Worm (Caenorhabditis elegans): ENCODE measurements around the gene fzy-1.

The fzy-1 gene

ce11 chrII:5500470-5500869, at the start of gene fzy-1:
Gene fzy-1, plus strand, starts transcription at chrII:5500770.
- TF ChIP-seq egl-44 (GFP tag; IDR thresholded peaks at IDR 0.05) (no peak), akir-1 (GFP tag; optimal IDR thresholded peaks at IDR 0.05) (no peak), hlh-12 (tag; optimal IDR thresholded peaks at IDR 0.05) (no peak), mes-4 (tag; optimal IDR thresholded peaks at IDR 0.05) (no peak), hmg-20 (GFP tag; IDR thresholded peaks at IDR 0.05) (no peak), nhr-27 (tag; optimal IDR thresholded peaks at IDR 0.05) (no peak), ztf-22 (GFP tag; optimal IDR thresholded peaks at IDR 0.05) (no peak), snpc-1.1 (tag; optimal IDR thresholded peaks at IDR 0.05; ENCODE audit: insufficient read depth) (no peak), ceh-100 (GFP tag; IDR thresholded peaks at IDR 0.05) (no peak), xnd-1 (tag; optimal IDR thresholded peaks at IDR 0.05) (no peak), lsl-1 (GFP tag; optimal IDR thresholded peaks at IDR 0.05) (no peak), sptf-2 (GFP tag; optimal IDR thresholded peaks at IDR 0.05) (no peak), ZK185.1 (tag; optimal IDR thresholded peaks at IDR 0.05; ENCODE audit: poor library complexity, severe bottlenecking) (no peak), attf-5 (GFP tag; optimal IDR thresholded peaks at IDR 0.05) (no peak), let-526 (GFP tag; IDR thresholded peaks at IDR 0.05) (no peak), D2030.7 (GFP tag; IDR thresholded peaks at IDR 0.05) (no peak), chd-7 (tag; optimal IDR thresholded peaks at IDR 0.05) (no peak), Y53F4B.3 (GFP tag; IDR thresholded peaks at IDR 0.05) (no peak)

- TF ChIP-seq somi-1 (GFP tag; optimal IDR thresholded peaks at IDR 0.05) (no peak), lag-1 (GFP tag; IDR thresholded peaks at IDR 0.05) (no peak), T07F8.4 (tag; optimal IDR thresholded peaks at IDR 0.05) (no peak), zim-3 (tag; optimal IDR thresholded peaks at IDR 0.05) (no peak), aptf-3 (GFP tag; IDR thresholded peaks at IDR 0.05) (no peak), madf-6 (GFP tag; IDR thresholded peaks at IDR 0.05) (no peak), sea-2 (GFP tag; IDR thresholded peaks at IDR 0.05) (no peak)
Measured at ce11 chrII:5451278-5451677, 49.3 kb upstream of the fzy-1 start.

- TF ChIP-seq F33H1.4 (GFP tag; IDR thresholded peaks at IDR 0.05) (no peak), akir-1 (GFP tag; optimal IDR thresholded peaks at IDR 0.05) (no peak), athp-1 (tag; optimal IDR thresholded peaks at IDR 0.05) (no peak)
Measured at ce11 chrII:5453547-5453946, 47.0 kb upstream of the fzy-1 start, which contains the start of gene dhs-5. Gene dhs-5, plus strand, starts transcription at chrII:5453847.

ce11 chrII:5455650-5456355, 44.8 kb upstream of the fzy-1 start, which contains the start of gene daz-1:
Gene daz-1, plus strand, starts transcription at chrII:5456305.
- TF ChIP-seq D2030.7 (GFP tag; IDR thresholded peaks at IDR 0.05), result peak; percentile 44
- peak in 2 of 3 experiments; percentile 34 to 52 for TF ChIP-seq lin-35 (GFP tag; optimal IDR thresholded peaks at IDR 0.05)
- TF ChIP-seq tlf-1 (GFP tag; optimal IDR thresholded peaks at IDR 0.05), result peak; percentile 13
- no peak for TF ChIP-seq B0035.1 (tag; optimal IDR thresholded peaks at IDR 0.05)
- peak; percentile 40 for TF ChIP-seq F49E8.2 (tag; optimal IDR thresholded peaks at IDR 0.05; ENCODE audit: insufficient read depth)
- TF ChIP-seq ztf-22 (GFP tag; optimal IDR thresholded peaks at IDR 0.05), result no peak
- no peak for TF ChIP-seq dpff-1 (tag; optimal IDR thresholded peaks at IDR 0.05)
- TF ChIP-seq Y56A3A.18 (GFP tag; IDR thresholded peaks at IDR 0.05), result no peak
- no peak for TF ChIP-seq die-1 (tag; optimal IDR thresholded peaks at IDR 0.05)
- peak; percentile 81 for TF ChIP-seq dpl-1 (GFP tag; optimal IDR thresholded peaks at IDR 0.05)
- peak; percentile 53 for TF ChIP-seq him-1 (tag; optimal IDR thresholded peaks at IDR 0.05)
- TF ChIP-seq rec-8 (tag; optimal IDR thresholded peaks at IDR 0.05), result no peak
- TF ChIP-seq C17E4.6 (GFP tag; IDR thresholded peaks at IDR 0.05), result no peak
- no peak for TF ChIP-seq nhr-120 (GFP tag; IDR thresholded peaks at IDR 0.05)
- no peak for TF ChIP-seq cebp-1 (GFP tag; IDR thresholded peaks at IDR 0.05)
- TF ChIP-seq cebp-1 (tag; optimal IDR thresholded peaks at IDR 0.05), result no peak
- TF ChIP-seq lin-54 (GFP tag; optimal IDR thresholded peaks at IDR 0.05), result peak; percentile 93
- TF ChIP-seq B0019.2 (GFP tag; conservative IDR thresholded peaks at IDR 0.05), result no peak
- no peak for TF ChIP-seq B0336.3 (GFP tag; IDR thresholded peaks at IDR 0.05)

Data from whole organism, young adult.